Worm (Caenorhabditis elegans) whole organism, mixed stage, embryonic: ENCODE measurements around the gene ceh-32.
A peak's percentile ranks its signal among the peaks of the same experiment; 100 is the strongest.

Source experiments
- M03D4.4 ChIP-seq: sonication (generic microtip); optimal IDR thresholded peaks from 2 replicates; lab custom pipeline; 2017; ENCODE audit warnings: mild to moderate bottlenecking, missing genetic modification characterization, missing compliant biosample characterization
- bed-3 ChIP-seq: fragments of 200-800 bp; sonication (Bioruptor generic); optimal IDR thresholded peaks from 3 replicates; lab custom pipeline; 2018; ENCODE audit warnings: mild to moderate bottlenecking, missing genetic modification characterization, moderate library complexity, missing compliant biosample characterization
- blmp-1 ChIP-seq: fragments of 150-350 bp; optimal IDR thresholded peaks from 2 replicates; lab custom pipeline; 2014; ENCODE audit warnings: missing biosample characterization, missing genetic modification characterization
- ceh-39 ChIP-seq: fragments of 150-350 bp; optimal IDR thresholded peaks from 2 replicates; lab custom pipeline; 2014; ENCODE audit warnings: missing biosample characterization, missing genetic modification characterization
- ceh-43 ChIP-seq: fragments of 200-800 bp; sonication (Bioruptor generic); optimal IDR thresholded peaks from 2 replicates; lab custom pipeline; 2018; ENCODE audit warnings: mild to moderate bottlenecking, missing genetic modification characterization, moderate library complexity, missing compliant biosample characterization
- ceh-83 ChIP-seq: fragments of 200-800 bp; sonication (Bioruptor generic); optimal IDR thresholded peaks from 2 replicates; lab custom pipeline; 2018; ENCODE audit warnings: mild to moderate bottlenecking, missing genetic modification characterization, missing compliant biosample characterization
- ces-1 ChIP-seq: fragments of 150-350 bp; optimal IDR thresholded peaks from 2 replicates; lab custom pipeline; 2014; ENCODE audit warnings: missing biosample characterization, missing genetic modification reagents, missing genetic modification characterization
- cnd-1 ChIP-seq: fragments of 200-800 bp; sonication (Bioruptor generic); optimal IDR thresholded peaks from 2 replicates; lab custom pipeline; 2018; ENCODE audit warnings: mild to moderate bottlenecking, missing genetic modification characterization, missing compliant biosample characterization
- drap-1 ChIP-seq: fragments of 200-800 bp; sonication (Bioruptor generic); optimal IDR thresholded peaks from 3 replicates; lab custom pipeline; 2018; ENCODE audit warnings: mild to moderate bottlenecking, missing genetic modification characterization, missing compliant biosample characterization
- elt-1 ChIP-seq: sonication (generic microtip); optimal IDR thresholded peaks from 2 replicates; lab custom pipeline; 2017; ENCODE audit warnings: missing genetic modification characterization, mild to moderate bottlenecking, missing compliant biosample characterization, antibody characterized with exemption, moderate library complexity, borderline replicate concordance; ENCODE audit not compliant: insufficient read depth
- elt-3 ChIP-seq: fragments of 150-350 bp; optimal IDR thresholded peaks from 2 replicates; lab custom pipeline; 2014; ENCODE audit warnings: missing biosample characterization, missing genetic modification characterization
- flh-1 ChIP-seq: fragments of 200-800 bp; sonication (Bioruptor generic); optimal IDR thresholded peaks from 2 replicates; lab custom pipeline; 2018; ENCODE audit warnings: mild to moderate bottlenecking, missing genetic modification characterization, moderate library complexity, missing compliant biosample characterization
- ham-2 ChIP-seq: fragments of 200-800 bp; sonication (Bioruptor generic); optimal IDR thresholded peaks from 2 replicates; lab custom pipeline; 2018; ENCODE audit warnings: mild to moderate bottlenecking, missing genetic modification characterization, missing compliant biosample characterization
- hlh-1 ChIP-seq: fragments of 150-350 bp; optimal IDR thresholded peaks from 2 replicates; lab custom pipeline; 2014; ENCODE audit warnings: missing biosample characterization, missing genetic modification reagents, missing genetic modification characterization
- lin-13 ChIP-seq: fragments of 150-350 bp; optimal IDR thresholded peaks from 2 replicates; lab custom pipeline; 2014; ENCODE audit warnings: missing biosample characterization, missing genetic modification characterization
- lin-32 ChIP-seq: fragments of 200-800 bp; sonication (Bioruptor generic); optimal IDR thresholded peaks from 2 replicates; lab custom pipeline; 2018; ENCODE audit warnings: mild to moderate bottlenecking, missing genetic modification characterization, missing compliant biosample characterization
- lsy-2 ChIP-seq: fragments of 150-350 bp; optimal IDR thresholded peaks from 2 replicates; lab custom pipeline; 2014; ENCODE audit warnings: missing biosample characterization, missing genetic modification characterization
- mab-5 ChIP-seq: fragments of 150-350 bp; optimal IDR thresholded peaks from 2 replicates; lab custom pipeline; 2014; ENCODE audit warnings: missing biosample characterization, missing genetic modification characterization
- mep-1 ChIP-seq: fragments of 150-350 bp; optimal IDR thresholded peaks from 2 replicates; lab custom pipeline; 2017; ENCODE audit warnings: missing biosample characterization, missing genetic modification reagents, missing genetic modification characterization, inconsistent platforms
- mls-2 ChIP-seq: sonication (generic microtip); optimal IDR thresholded peaks from 2 replicates; lab custom pipeline; 2016; ENCODE audit warnings: mild to moderate bottlenecking, missing genetic modification characterization, moderate library complexity, missing compliant biosample characterization
- nhr-12 ChIP-seq: fragments of 150-350 bp; optimal IDR thresholded peaks from 2 replicates; lab custom pipeline; 2014; ENCODE audit warnings: missing biosample characterization, missing genetic modification characterization
- nhr-2 ChIP-seq: fragments of 150-350 bp; optimal IDR thresholded peaks from 2 replicates; lab custom pipeline; 2014; ENCODE audit warnings: missing biosample characterization, missing genetic modification characterization
- nhr-237 ChIP-seq: fragments of 150-350 bp; optimal IDR thresholded peaks from 2 replicates; lab custom pipeline; 2014; ENCODE audit warnings: missing biosample characterization, missing genetic modification characterization
- nhr-28 ChIP-seq: fragments of 150-350 bp; optimal IDR thresholded peaks from 2 replicates; lab custom pipeline; 2014; ENCODE audit warnings: missing biosample characterization, missing genetic modification characterization
- nhr-76 ChIP-seq: sonication (generic microtip); optimal IDR thresholded peaks from 2 replicates; lab custom pipeline; 2017; ENCODE audit warnings: missing biosample characterization, missing genetic modification characterization
- pha-4 ChIP-seq: fragments of 150-350 bp; optimal IDR thresholded peaks from 2 replicates; lab custom pipeline; 2018; ENCODE audit warnings: missing biosample characterization, missing genetic modification reagents, missing genetic modification characterization
- sem-2 ChIP-seq: fragments of 200-800 bp; sonication (Bioruptor generic); optimal IDR thresholded peaks from 2 replicates; lab custom pipeline; 2018; ENCODE audit warnings: mild to moderate bottlenecking, missing genetic modification characterization, missing compliant biosample characterization
- snpc-4 ChIP-seq: fragments of 150-350 bp; optimal IDR thresholded peaks from 2 replicates; lab custom pipeline; 2014; ENCODE audit warnings: missing biosample characterization, missing genetic modification characterization
- sptf-1 ChIP-seq: sonication (generic microtip); optimal IDR thresholded peaks from 2 replicates; lab custom pipeline; 2017; ENCODE audit warnings: mild to moderate bottlenecking, missing genetic modification characterization, moderate library complexity, missing compliant biosample characterization
- tbx-8 ChIP-seq: fragments of 200-800 bp; sonication (Bioruptor generic); optimal IDR thresholded peaks from 2 replicates; lab custom pipeline; 2018; ENCODE audit warnings: mild to moderate bottlenecking, missing genetic modification characterization, moderate library complexity, missing compliant biosample characterization
- unc-120 ChIP-seq: sonication (generic microtip); optimal IDR thresholded peaks from 2 replicates; lab custom pipeline; 2017; ENCODE audit warnings: missing genetic modification characterization, missing compliant biosample characterization; ENCODE audit not compliant: poor library complexity, severe bottlenecking
- unc-39 ChIP-seq: fragments of 150-350 bp; optimal IDR thresholded peaks from 2 replicates; lab custom pipeline; 2014; ENCODE audit warnings: missing biosample characterization, missing genetic modification characterization
- unc-62 ChIP-seq: fragments of 150-350 bp; optimal IDR thresholded peaks from 2 replicates; lab custom pipeline; 2014; ENCODE audit warnings: missing biosample characterization, missing genetic modification reagents, missing genetic modification characterization
- zip-8 ChIP-seq: fragments of 150-350 bp; optimal IDR thresholded peaks from 2 replicates; lab custom pipeline; 2014; ENCODE audit warnings: missing biosample characterization, missing genetic modification characterization
- ztf-11 ChIP-seq: fragments of 150-350 bp; optimal IDR thresholded peaks from 2 replicates; lab custom pipeline; 2014; ENCODE audit warnings: missing biosample characterization, missing genetic modification characterization

Gene ceh-32

ce11 chrV:11676498-11676897, 28.7 kb downstream of the ceh-32 start:
- no peak for TF ChIP-seq mab-5
- no peak for TF ChIP-seq unc-120 (tag; lab: Kevin White, UChicago)
- no peak for TF ChIP-seq flh-1 (GFP tag; lab: Kevin White, UChicago)
- no peak for TF ChIP-seq nhr-12 (tag; lab: Kevin White, UChicago)
- no peak for TF ChIP-seq mep-1 (tag; lab: Kevin White, UChicago)
- no peak for TF ChIP-seq mls-2 (tag; lab: Kevin White, UChicago)
- no peak for TF ChIP-seq ham-2 (GFP tag; lab: Kevin White, UChicago)
- TF ChIP-seq nhr-28 = no peak
- no peak for TF ChIP-seq cnd-1 (tag; lab: Kevin White, UChicago)
- no peak for TF ChIP-seq zip-8 (tag; lab: Kevin White, UChicago)
- no peak for TF ChIP-seq tbx-8
- TF ChIP-seq unc-62 (GFP tag; lab: Kevin White, UChicago) = no peak
- no peak for TF ChIP-seq lin-13 (tag; lab: Kevin White, UChicago)
- TF ChIP-seq nhr-76 = no peak
- TF ChIP-seq hlh-1 (tag; lab: Kevin White, UChicago) = no peak

ce11 chrV:11675638-11676037, 29.6 kb downstream of the ceh-32 start, which contains the start of gene ape-1:
Gene ape-1 (plus strand): TSS chrV:11675938.
- no peak for TF ChIP-seq hlh-1 (tag; lab: Kevin White, UChicago)
- no peak for TF ChIP-seq M03D4.4 (tag; lab: Kevin White, UChicago)
- TF ChIP-seq lsy-2 (tag; lab: Kevin White, UChicago) = no peak
- no peak for TF ChIP-seq nhr-237 (tag; lab: Kevin White, UChicago)
- no peak for TF ChIP-seq nhr-28
- no peak for TF ChIP-seq zip-8 (tag; lab: Kevin White, UChicago)
- TF ChIP-seq cnd-1 (tag; lab: Kevin White, UChicago) = no peak
- TF ChIP-seq nhr-12 (tag; lab: Kevin White, UChicago) = no peak
- TF ChIP-seq sem-2 = no peak
- TF ChIP-seq mab-5 = no peak
- no peak for TF ChIP-seq mls-2 (tag; lab: Kevin White, UChicago)
- TF ChIP-seq ceh-39 (tag; lab: Kevin White, UChicago) = no peak
- TF ChIP-seq elt-3 (tag; lab: Kevin White, UChicago) = no peak
- TF ChIP-seq ham-2 (GFP tag; lab: Kevin White, UChicago) = no peak
- TF ChIP-seq unc-39 (tag; lab: Kevin White, UChicago) = no peak
- TF ChIP-seq, all 35 proteins: peak for 0

- TF ChIP-seq ceh-43 (GFP tag; lab: Kevin White, UChicago) (no peak), ces-1 (GFP tag; lab: Kevin White, UChicago) (peak; percentile 90), pha-4 (peak; percentile 43)
These were observed 30.3 kb downstream of the ceh-32 start for ce11 chrV:11674594-11675579.

ce11 chrV:11673746-11674365, 31.3 kb downstream of the ceh-32 start:
- no peak for TF ChIP-seq snpc-4 (tag; lab: Kevin White, UChicago)
- TF ChIP-seq ceh-83 (GFP tag; lab: Kevin White, UChicago) = no peak
- TF ChIP-seq ces-1 (GFP tag; lab: Kevin White, UChicago) = peak; percentile 13
- peak; percentile 88 for TF ChIP-seq blmp-1 (tag; lab: Kevin White, UChicago)
- TF ChIP-seq nhr-2 (tag; lab: Kevin White, UChicago) = peak; percentile 98
- no peak for TF ChIP-seq elt-3 (tag; lab: Kevin White, UChicago)
- no peak for TF ChIP-seq unc-120 (tag; lab: Kevin White, UChicago)
- no peak for TF ChIP-seq drap-1
- peak; percentile 79 for TF ChIP-seq ham-2 (GFP tag; lab: Kevin White, UChicago)
- TF ChIP-seq cnd-1 (tag; lab: Kevin White, UChicago) = peak; percentile 12
- TF ChIP-seq nhr-76 = no peak
- no peak for TF ChIP-seq nhr-12 (tag; lab: Kevin White, UChicago)
- no peak for TF ChIP-seq mab-5
- TF ChIP-seq bed-3 (GFP tag; lab: Kevin White, UChicago) = no peak
- TF ChIP-seq mls-2 (tag; lab: Kevin White, UChicago) = no peak
- no peak for TF ChIP-seq nhr-237 (tag; lab: Kevin White, UChicago)
- TF ChIP-seq sptf-1 (tag; lab: Kevin White, UChicago) = no peak
- no peak for TF ChIP-seq lsy-2 (tag; lab: Kevin White, UChicago)
- no peak for TF ChIP-seq lin-13 (tag; lab: Kevin White, UChicago)
- TF ChIP-seq ceh-43 (GFP tag; lab: Kevin White, UChicago) = peak; percentile 6
- TF ChIP-seq ceh-39 (tag; lab: Kevin White, UChicago) = no peak
- TF ChIP-seq M03D4.4 (tag; lab: Kevin White, UChicago) = no peak
- no peak for TF ChIP-seq tbx-8
- peak; percentile 69 for TF ChIP-seq unc-62 (GFP tag; lab: Kevin White, UChicago)
- TF ChIP-seq pha-4 = peak; percentile 20
- TF ChIP-seq lin-32 (GFP tag; lab: Kevin White, UChicago) = no peak
- no peak for TF ChIP-seq ztf-11 (tag; lab: Kevin White, UChicago)
- TF ChIP-seq nhr-28 = no peak
- TF ChIP-seq elt-1 = peak; percentile 89
- TF ChIP-seq unc-39 (tag; lab: Kevin White, UChicago) = no peak
- TF ChIP-seq zip-8 (tag; lab: Kevin White, UChicago) = no peak
- no peak for TF ChIP-seq flh-1 (GFP tag; lab: Kevin White, UChicago)
- TF ChIP-seq sem-2 = no peak
- TF ChIP-seq mep-1 (tag; lab: Kevin White, UChicago) = no peak
- TF ChIP-seq hlh-1 (tag; lab: Kevin White, UChicago) = no peak
